Fruit fly (Drosophila melanogaster) whole organism, embryonic: Measurements from ENCODE around the gene Pfas.

Source experiments
- BtbVII ChIP-seq: fragments of 200-800 bp; sonication (Bioruptor generic); optimal IDR thresholded peaks from 3 replicates; lab custom pipeline; 2017; ENCODE audit warnings: missing biosample characterization, mild to moderate bottlenecking, missing genetic modification characterization
- C15 ChIP-seq: fragments of 200-800 bp; sonication (Bioruptor generic); IDR thresholded peaks from 3 replicates; pipeline ENCODE4 v1.3.6; 2022; ENCODE audit warnings: missing biosample characterization, missing genetic modification characterization
- CG12104 ChIP-seq: fragments of 200-800 bp; sonication (Bioruptor generic); optimal IDR thresholded peaks from 3 replicates; lab custom pipeline; 2016; ENCODE audit warnings: missing biosample characterization, missing genetic modification characterization
- CG12391 ChIP-seq: fragments of 200-800 bp; sonication (Bioruptor generic); optimal IDR thresholded peaks from 3 replicates; lab custom pipeline; 2018; ENCODE audit warnings: missing biosample characterization, mild to moderate bottlenecking, missing genetic modification characterization, moderate library complexity
- CG12659 ChIP-seq: fragments of 200-800 bp; sonication (Bioruptor generic); optimal IDR thresholded peaks from 3 replicates; lab custom pipeline; 2017; ENCODE audit warnings: mild to moderate bottlenecking, missing biosample characterization, missing genetic modification reagents, missing genetic modification characterization
- CG1602 ChIP-seq: fragments of 200-800 bp; sonication (Bioruptor generic); optimal IDR thresholded peaks from 3 replicates; lab custom pipeline; 2016; ENCODE audit warnings: missing biosample characterization, missing genetic modification characterization
- CG2875 ChIP-seq: fragments of 200-800 bp; sonication (Bioruptor generic); optimal IDR thresholded peaks from 2 replicates; lab custom pipeline; 2017; ENCODE audit warnings: missing biosample characterization, mild to moderate bottlenecking, missing genetic modification characterization, missing genetic modification reagents
- CG31365 ChIP-seq: fragments of 200-800 bp; sonication (Bioruptor generic); optimal IDR thresholded peaks from 2 replicates; lab custom pipeline; 2018; ENCODE audit warnings: missing biosample characterization, mild to moderate bottlenecking, missing genetic modification characterization
- CG32532 ChIP-seq: fragments of 200-800 bp; sonication (Bioruptor generic); IDR thresholded peaks from 2 replicates; pipeline ENCODE4 v1.3.6; 2022; ENCODE audit warnings: missing biosample characterization, missing genetic modification characterization
- CG3281 ChIP-seq: fragments of 200-800 bp; sonication (Bioruptor generic); optimal IDR thresholded peaks from 3 replicates; lab custom pipeline; 2017; ENCODE audit warnings: missing biosample characterization, mild to moderate bottlenecking, missing genetic modification characterization
- CG33213 ChIP-seq: fragments of 200-800 bp; sonication (Bioruptor generic); optimal IDR thresholded peaks from 3 replicates; lab custom pipeline; 2016; ENCODE audit warnings: missing biosample characterization, missing genetic modification characterization
- CG34224 ChIP-seq: fragments of 200-800 bp; sonication (Bioruptor generic); IDR thresholded peaks from 3 replicates; pipeline ENCODE4 v1.3.6; 2022; ENCODE audit warnings: missing biosample characterization, missing genetic modification characterization; ENCODE audit not compliant: partially characterized antibody
- CG3847 ChIP-seq: fragments of 200-800 bp; sonication (Bioruptor generic); IDR thresholded peaks from 2 replicates; pipeline ENCODE4 v1.3.6; 2022; ENCODE audit warnings: missing biosample characterization, missing genetic modification characterization
- CG3995 ChIP-seq: fragments of 200-800 bp; sonication (Bioruptor generic); optimal IDR thresholded peaks from 3 replicates; lab custom pipeline; 2016; ENCODE audit warnings: missing biosample characterization, missing genetic modification characterization
- CG4820 ChIP-seq: fragments of 200-800 bp; sonication (Bioruptor generic); optimal IDR thresholded peaks from 3 replicates; lab custom pipeline; 2016; ENCODE audit warnings: missing biosample characterization, missing genetic modification characterization
- CG7271 ChIP-seq: fragments of 200-800 bp; sonication (Bioruptor generic); optimal IDR thresholded peaks from 2 replicates; lab custom pipeline; 2018; ENCODE audit warnings: missing biosample characterization, mild to moderate bottlenecking, missing genetic modification characterization, moderate library complexity
- CG9609 ChIP-seq: fragments of 200-800 bp; sonication (Bioruptor generic); optimal IDR thresholded peaks from 3 replicates; lab custom pipeline; 2016; ENCODE audit warnings: missing biosample characterization, missing genetic modification characterization
- CHES-1-like ChIP-seq: fragments of 200-800 bp; sonication (Bioruptor generic); optimal IDR thresholded peaks from 2 replicates; lab custom pipeline; 2016; ENCODE audit warnings: missing biosample characterization, missing genetic modification characterization
- Chrac-16 ChIP-seq: fragments of 200-800 bp; sonication (Bioruptor generic); optimal IDR thresholded peaks from 3 replicates; lab custom pipeline; 2016; ENCODE audit warnings: missing biosample characterization, missing genetic modification characterization
- Dad ChIP-seq: fragments of 200-800 bp; sonication (Bioruptor generic); optimal IDR thresholded peaks from 3 replicates; lab custom pipeline; 2016; ENCODE audit warnings: missing biosample characterization, missing genetic modification characterization
- Ets97D ChIP-seq: fragments of 200-800 bp; sonication (Bioruptor generic); optimal IDR thresholded peaks from 3 replicates; lab custom pipeline; 2016; ENCODE audit warnings: missing biosample characterization, missing genetic modification characterization
- HLH54F ChIP-seq: fragments of 200-800 bp; sonication (Bioruptor generic); optimal IDR thresholded peaks from 3 replicates; lab custom pipeline; 2016; ENCODE audit warnings: missing biosample characterization, missing genetic modification characterization
- Hand ChIP-seq: fragments of 200-800 bp; sonication (Bioruptor generic); optimal IDR thresholded peaks from 2 replicates; lab custom pipeline; 2017; ENCODE audit warnings: mild to moderate bottlenecking, missing biosample characterization, missing genetic modification reagents, missing genetic modification characterization
- Hey ChIP-seq: fragments of 200-800 bp; sonication (Bioruptor generic); optimal IDR thresholded peaks from 3 replicates; lab custom pipeline; 2018; ENCODE audit warnings: missing biosample characterization, mild to moderate bottlenecking, missing genetic modification characterization
- Med ChIP-seq: fragments of 200-800 bp; sonication (Bioruptor generic); peaks from one replicate; lab custom pipeline; 2016; ENCODE audit warnings: missing biosample characterization, missing genetic modification characterization, mild to moderate bottlenecking, inconsistent platforms, moderate library complexity
- Neu2 ChIP-seq: fragments of 200-800 bp; sonication (Bioruptor generic); optimal IDR thresholded peaks from 3 replicates; lab custom pipeline; 2016; ENCODE audit warnings: missing biosample characterization, missing genetic modification characterization, borderline replicate concordance
- NfI ChIP-seq: fragments of 200-800 bp; sonication (Bioruptor generic); optimal IDR thresholded peaks from 3 replicates; lab custom pipeline; 2018; ENCODE audit warnings: missing biosample characterization, mild to moderate bottlenecking, missing genetic modification characterization, moderate library complexity
- Scr ChIP-seq: fragments of 200-800 bp; sonication (Bioruptor generic); IDR thresholded peaks from 2 replicates; pipeline ENCODE4 v1.3.6; 2022; ENCODE audit warnings: missing biosample characterization, missing genetic modification characterization; ENCODE audit not compliant: partially characterized antibody
- Ssrp ChIP-seq: fragments of 200-800 bp; sonication (Bioruptor generic); optimal IDR thresholded peaks from 2 replicates; lab custom pipeline; 2018; ENCODE audit warnings: missing biosample characterization, mild to moderate bottlenecking, missing genetic modification characterization, moderate library complexity
- Trl ChIP-seq, 3 experiments: fragments of >200 bp in 2 of 3; fragments of 200-800 bp in 1 of 3; sonication (Bioruptor generic) in 1 of 3; optimal IDR thresholded peaks; 2 replicates in 1 of 3; 3 replicates in 2 of 3; lab custom pipeline; 2016 to 2017; ENCODE audit warnings: missing biosample characterization in 1 of 3, missing genetic modification characterization in 1 of 3
- ac ChIP-seq: fragments of 200-800 bp; sonication (Bioruptor generic); optimal IDR thresholded peaks from 3 replicates; lab custom pipeline; 2017; ENCODE audit warnings: missing biosample characterization, mild to moderate bottlenecking, missing genetic modification characterization
- aop ChIP-seq: fragments of 200-800 bp; sonication (Bioruptor generic); IDR thresholded peaks from 2 replicates; pipeline ENCODE4 v1.3.6; 2022; ENCODE audit warnings: missing biosample characterization, missing genetic modification characterization
- ap ChIP-seq: fragments of 200-800 bp; sonication (Bioruptor generic); IDR thresholded peaks from 2 replicates; pipeline ENCODE4 v1.3.6; 2022; ENCODE audit warnings: missing biosample characterization, missing genetic modification characterization
- caup ChIP-seq: fragments of 200-800 bp; sonication (Bioruptor generic); optimal IDR thresholded peaks from 3 replicates; lab custom pipeline; 2017; ENCODE audit warnings: missing biosample characterization, mild to moderate bottlenecking, missing genetic modification characterization, moderate library complexity; ENCODE audit not compliant: severe bottlenecking
- crc ChIP-seq: fragments of 200-800 bp; sonication (Bioruptor generic); optimal IDR thresholded peaks from 2 replicates; lab custom pipeline; 2016; ENCODE audit warnings: missing biosample characterization, missing genetic modification characterization
- emc ChIP-seq: fragments of 200-800 bp; sonication (Bioruptor generic); optimal IDR thresholded peaks from 2 replicates; lab custom pipeline; 2016; ENCODE audit warnings: missing biosample characterization, missing genetic modification characterization
- exex ChIP-seq: fragments of 200-800 bp; sonication (Bioruptor generic); optimal IDR thresholded peaks from 4 replicates; lab custom pipeline; 2018; ENCODE audit warnings: missing biosample characterization, mild to moderate bottlenecking, missing genetic modification characterization, moderate library complexity
- eyg ChIP-seq: fragments of 200-800 bp; sonication (Bioruptor generic); optimal IDR thresholded peaks from 3 replicates; lab custom pipeline; 2016; ENCODE audit warnings: missing biosample characterization, missing genetic modification characterization
- fd102C ChIP-seq: fragments of 200-800 bp; sonication (Bioruptor generic); optimal IDR thresholded peaks from 2 replicates; lab custom pipeline; 2018; ENCODE audit warnings: missing biosample characterization, mild to moderate bottlenecking, missing genetic modification characterization, moderate library complexity
- fd64A ChIP-seq: fragments of 200-800 bp; sonication (Bioruptor generic); optimal IDR thresholded peaks from 3 replicates; lab custom pipeline; 2018; ENCODE audit warnings: missing biosample characterization, mild to moderate bottlenecking, missing genetic modification characterization
- fu2 ChIP-seq: fragments of 200-800 bp; sonication (Bioruptor generic); optimal IDR thresholded peaks from 2 replicates; lab custom pipeline; 2016; ENCODE audit warnings: missing biosample characterization, missing genetic modification characterization
- kah ChIP-seq: fragments of 200-800 bp; sonication (Bioruptor generic); optimal IDR thresholded peaks from 2 replicates; lab custom pipeline; 2018; ENCODE audit warnings: missing biosample characterization, mild to moderate bottlenecking, missing genetic modification characterization
- ken ChIP-seq: fragments of 200-800 bp; sonication (Bioruptor generic); IDR thresholded peaks from 3 replicates; pipeline ENCODE4 v1.3.6; 2022; ENCODE audit warnings: missing biosample characterization, missing genetic modification characterization
- kni ChIP-seq: fragments of 200-800 bp; sonication (Bioruptor generic); optimal IDR thresholded peaks from 3 replicates; lab custom pipeline; 2017; ENCODE audit warnings: mild to moderate bottlenecking, missing biosample characterization, missing genetic modification reagents, missing genetic modification characterization
- maf-S ChIP-seq: fragments of 200-800 bp; sonication (Bioruptor generic); optimal IDR thresholded peaks from 2 replicates; lab custom pipeline; 2016; ENCODE audit warnings: missing biosample characterization, missing genetic modification characterization
- pb ChIP-seq: fragments of 200-800 bp; sonication (Bioruptor generic); optimal IDR thresholded peaks from 3 replicates; lab custom pipeline; 2016; ENCODE audit warnings: missing biosample characterization, missing genetic modification characterization
- sens-2 ChIP-seq: fragments of 200-800 bp; sonication (Bioruptor generic); IDR thresholded peaks from 2 replicates; pipeline ENCODE4 v1.3.6; 2022; ENCODE audit warnings: missing biosample characterization, missing genetic modification characterization
- slp2 ChIP-seq: fragments of 200-800 bp; sonication (Bioruptor generic); optimal IDR thresholded peaks from 2 replicates; lab custom pipeline; 2016; ENCODE audit warnings: missing biosample characterization, missing genetic modification characterization
- trem ChIP-seq: fragments of 200-800 bp; optimal IDR thresholded peaks from 3 replicates; lab custom pipeline; 2019; ENCODE audit warnings: missing biosample characterization, mild to moderate bottlenecking, missing genetic modification characterization, moderate library complexity
- tx ChIP-seq: fragments of 200-800 bp; sonication (Bioruptor generic); optimal IDR thresholded peaks from 2 replicates; lab custom pipeline; 2016; ENCODE audit warnings: missing biosample characterization, missing genetic modification characterization
- vvl ChIP-seq: fragments of 200-800 bp; sonication (Bioruptor generic); IDR thresholded peaks from 2 replicates; pipeline ENCODE4 v1.3.6; 2022; ENCODE audit warnings: missing biosample characterization, missing genetic modification characterization

Gene Pfas

dm6 chr2L:6037830-6038229 lies 8.0 kb downstream of the Pfas start, which contains the start of the genes CG9117 and CG31643 (continued):
- TF ChIP-seq fd64A (GFP tag; lab: Kevin White, UChicago): no peak
- peak; percentile 70 for TF ChIP-seq CHES-1-like (GFP tag; lab: Kevin White, UChicago)
- no peak for TF ChIP-seq BtbVII (GFP tag; lab: Kevin White, UChicago)
- peak; percentile 69 for TF ChIP-seq CG12659 (GFP tag; lab: Kevin White, UChicago)
- TF ChIP-seq CG3281 (GFP tag; lab: Kevin White, UChicago): no peak
- no peak for TF ChIP-seq ken (GFP tag; lab: Robert Waterston, UW)
- peak; percentile 91 for TF ChIP-seq Med (GFP tag; lab: Kevin White, UChicago)
- TF ChIP-seq kni: peak; percentile 45
- TF ChIP-seq CG31365 (tag; lab: Kevin White, UChicago): no peak
- TF ChIP-seq caup (GFP tag; lab: Kevin White, UChicago): no peak
- TF ChIP-seq maf-S (GFP tag; lab: Kevin White, UChicago): peak; percentile 35
- peak; percentile 31; the same call in 1 of the 2 replicates for TF ChIP-seq vvl (GFP tag; lab: Robert Waterston, UW)
- no peak for TF ChIP-seq CG3995
- peak; percentile 42 for TF ChIP-seq eyg (GFP tag; lab: Kevin White, UChicago)
- peak; percentile 4 for TF ChIP-seq crc (GFP tag; lab: Kevin White, UChicago)
- no peak for TF ChIP-seq aop (GFP tag; lab: Robert Waterston, UW)
- no peak for TF ChIP-seq C15 (GFP tag; lab: Robert Waterston, UW)
- TF ChIP-seq CG34224 (GFP tag; lab: Robert Waterston, UW): peak; percentile 60; the same call in 2 of the 3 replicates
- no peak for TF ChIP-seq fd102C (GFP tag; lab: Kevin White, UChicago)
- peak; percentile 47 for TF ChIP-seq HLH54F (GFP tag; lab: Kevin White, UChicago)
- peak; percentile 28; the same call in 1 of the 2 replicates for TF ChIP-seq CG3847
- no peak for TF ChIP-seq Trl (optimal IDR thresholded peaks at IDR 0.05; lab: Kevin White, UChicago)
- peak; percentile 46 for TF ChIP-seq Trl (GFP tag; optimal IDR thresholded peaks at IDR 0.05; lab: Kevin White, UChicago)
- TF ChIP-seq Chrac-16 (GFP tag; lab: Kevin White, UChicago): peak; percentile 31
- peak; percentile 35 for TF ChIP-seq CG7271 (tag; lab: Kevin White, UChicago)
- TF ChIP-seq Scr (GFP tag; lab: Robert Waterston, UW): peak; percentile 21; the same call in 1 of the 2 replicates
- peak; percentile 58 for TF ChIP-seq tx
- peak; percentile 61 for TF ChIP-seq Ets97D
- TF ChIP-seq Dad: no peak
- TF ChIP-seq trem (tag; lab: Kevin White, UChicago): peak; percentile 99
- no peak for TF ChIP-seq pb (GFP tag; lab: Kevin White, UChicago)
- TF ChIP-seq exex (tag; lab: Kevin White, UChicago): peak; percentile 60
- TF ChIP-seq CG4820: peak; percentile 49
- peak; percentile 100 for TF ChIP-seq kah (GFP tag; lab: Kevin White, UChicago)
- TF ChIP-seq emc (GFP tag; lab: Kevin White, UChicago): no peak
- TF ChIP-seq CG9609 (GFP tag; lab: Kevin White, UChicago): peak; percentile 65
- TF ChIP-seq NfI (GFP tag; lab: Kevin White, UChicago): peak; percentile 63
- peak; percentile 59 for TF ChIP-seq fu2
- peak; percentile 4 for TF ChIP-seq Ssrp (tag; lab: Kevin White, UChicago)
- no peak for TF ChIP-seq CG2875 (GFP tag; lab: Kevin White, UChicago)
- TF ChIP-seq CG33213: peak; percentile 47
- no peak for TF ChIP-seq Hey (tag; lab: Kevin White, UChicago)
- TF ChIP-seq CG12104: peak; percentile 14
- no peak for TF ChIP-seq Neu2
- no peak for TF ChIP-seq sens-2 (GFP tag; lab: Robert Waterston, UW)
- no peak for TF ChIP-seq ac
- TF ChIP-seq ap: no peak
- TF ChIP-seq slp2 (GFP tag; lab: Kevin White, UChicago): peak; percentile 45
- TF ChIP-seq CG32532 (GFP tag; lab: Robert Waterston, UW): peak; percentile 52
- peak; percentile 10 for TF ChIP-seq CG1602
- TF ChIP-seq CG12391 (tag; lab: Kevin White, UChicago): peak; percentile 76
- no peak for TF ChIP-seq Hand
